Fruit fly (Drosophila melanogaster) whole organism, adult: Measurements from ENCODE around the gene ppk14.

Experiments
- CG11617 ChIP-seq: fragments of 200-800 bp; sonication (Bioruptor generic); optimal IDR thresholded peaks from 2 replicates; lab custom pipeline; 2017; ENCODE audit warnings: mild to moderate bottlenecking, missing biosample characterization, missing genetic modification reagents, missing genetic modification characterization
- CG12768 ChIP-seq: fragments of 200-800 bp; sonication (Bioruptor generic); optimal IDR thresholded peaks from 2 replicates; lab custom pipeline; 2017; ENCODE audit warnings: missing biosample characterization, missing genetic modification characterization, mild to moderate bottlenecking, moderate library complexity, missing genetic modification reagents
- CG14711 ChIP-seq: fragments of 200-800 bp; sonication (Bioruptor generic); optimal IDR thresholded peaks from 2 replicates; lab custom pipeline; 2018; ENCODE audit warnings: missing biosample characterization, mild to moderate bottlenecking, missing genetic modification characterization, moderate library complexity
- CG1620 ChIP-seq: fragments of 200-800 bp; sonication (Bioruptor generic); optimal IDR thresholded peaks from 2 replicates; lab custom pipeline; 2016; ENCODE audit warnings: missing biosample characterization, missing genetic modification characterization
- CG33017 ChIP-seq: fragments of 200-800 bp; sonication (Bioruptor generic); optimal IDR thresholded peaks from 2 replicates; lab custom pipeline; 2018; ENCODE audit warnings: missing biosample characterization, mild to moderate bottlenecking, missing genetic modification characterization, moderate library complexity
- CG5204 ChIP-seq: fragments of 200-800 bp; sonication (Bioruptor generic); optimal IDR thresholded peaks from 2 replicates; lab custom pipeline; 2016; ENCODE audit warnings: missing biosample characterization, missing genetic modification characterization
- CG7045 ChIP-seq: fragments of 200-800 bp; sonication (Bioruptor generic); optimal IDR thresholded peaks from 2 replicates; lab custom pipeline; 2017; ENCODE audit warnings: missing biosample characterization, mild to moderate bottlenecking, missing genetic modification characterization
- CG7101 ChIP-seq: fragments of 200-800 bp; sonication (Bioruptor generic); optimal IDR thresholded peaks from 2 replicates; lab custom pipeline; 2018; ENCODE audit warnings: missing biosample characterization, mild to moderate bottlenecking, missing genetic modification characterization, moderate library complexity
- Clk ChIP-seq: fragments of 200-800 bp; sonication (Bioruptor generic); optimal IDR thresholded peaks from 2 replicates; lab custom pipeline; 2017; ENCODE audit warnings: missing biosample characterization, missing genetic modification characterization
- Crg-1 ChIP-seq: fragments of 200-800 bp; sonication (Bioruptor generic); optimal IDR thresholded peaks from 2 replicates; lab custom pipeline; 2016; ENCODE audit warnings: missing biosample characterization, missing genetic modification characterization
- Hr96 ChIP-seq: fragments of 200-800 bp; sonication (Bioruptor generic); optimal IDR thresholded peaks from 2 replicates; lab custom pipeline; 2016; ENCODE audit warnings: missing biosample characterization, missing genetic modification characterization
- Mnt ChIP-seq: fragments of 200-800 bp; sonication (Bioruptor generic); optimal IDR thresholded peaks from 2 replicates; lab custom pipeline; 2016; ENCODE audit warnings: missing biosample characterization, mild to moderate bottlenecking, missing genetic modification characterization
- bab1 ChIP-seq: fragments of 200-800 bp; sonication (Bioruptor generic); optimal IDR thresholded peaks from 3 replicates; lab custom pipeline; 2019; ENCODE audit warnings: missing biosample characterization, mild to moderate bottlenecking, missing genetic modification characterization, moderate library complexity
- cic ChIP-seq: fragments of 200-800 bp; sonication (Bioruptor generic); optimal IDR thresholded peaks from 2 replicates; lab custom pipeline; 2017; ENCODE audit warnings: missing biosample characterization, mild to moderate bottlenecking, missing genetic modification characterization, moderate library complexity
- cnc ChIP-seq, 2 experiments: fragments of >200 bp; optimal IDR thresholded peaks; 2 replicates each; lab custom pipeline; 2017
- kay ChIP-seq: fragments of 200-800 bp; sonication (Bioruptor generic); peaks from one replicate; lab custom pipeline; 2016; ENCODE audit warnings: missing biosample characterization, missing genetic modification characterization, borderline replicate concordance
- ovo ChIP-seq: fragments of 200-800 bp; sonication (Bioruptor generic); optimal IDR thresholded peaks from 2 replicates; lab custom pipeline; 2016; ENCODE audit warnings: missing biosample characterization, missing genetic modification characterization
- pad ChIP-seq: fragments of 200-800 bp; sonication (Bioruptor generic); optimal IDR thresholded peaks from 3 replicates; lab custom pipeline; 2017; ENCODE audit warnings: missing biosample characterization, missing genetic modification characterization, mild to moderate bottlenecking, moderate library complexity, missing genetic modification reagents
- tj ChIP-seq: fragments of 200-800 bp; sonication (Bioruptor generic); optimal IDR thresholded peaks from 3 replicates; lab custom pipeline; 2017; ENCODE audit warnings: missing biosample characterization, mild to moderate bottlenecking, missing genetic modification characterization, moderate library complexity
- toe ChIP-seq: fragments of 200-800 bp; sonication (Bioruptor generic); optimal IDR thresholded peaks from 2 replicates; lab custom pipeline; 2016; ENCODE audit warnings: missing biosample characterization, missing genetic modification characterization

Gene ppk14

dm6 chr2L:6391469-6391868, 36.7 kb downstream of the ppk14 start:
- TF ChIP-seq Crg-1 (GFP tag; lab: Kevin White, UChicago), result no peak
- no peak for TF ChIP-seq toe (GFP tag; lab: Kevin White, UChicago)
- no peak for TF ChIP-seq CG7101 (tag; lab: Kevin White, UChicago)
- no peak for TF ChIP-seq bab1 (GFP tag; lab: Kevin White, UChicago)
- TF ChIP-seq cnc (optimal IDR thresholded peaks at IDR 0.05; lab: Kevin White, UChicago), result no peak
- TF ChIP-seq kay, result no peak
- no peak for TF ChIP-seq Hr96 (GFP tag; lab: Kevin White, UChicago)
- no peak for TF ChIP-seq pad
- no peak for TF ChIP-seq ovo (GFP tag; lab: Kevin White, UChicago)
- no peak for TF ChIP-seq CG7045 (GFP tag; lab: Kevin White, UChicago)
- TF ChIP-seq tj, result no peak
- no peak for TF ChIP-seq cic (GFP tag; lab: Kevin White, UChicago)
- no peak for TF ChIP-seq CG33017 (tag; lab: Kevin White, UChicago)
- no peak for TF ChIP-seq Clk (GFP tag; lab: Kevin White, UChicago)
- no peak for TF ChIP-seq CG1620 (GFP tag; lab: Kevin White, UChicago)
- no peak for TF ChIP-seq CG5204 (GFP tag; lab: Kevin White, UChicago)

- TF ChIP-seq CG7101 (tag; lab: Kevin White, UChicago) (no peak), CG12768 (no peak), ovo (GFP tag; lab: Kevin White, UChicago) (no peak), kay (no peak), CG33017 (tag; lab: Kevin White, UChicago) (no peak), Hr96 (GFP tag; lab: Kevin White, UChicago) (no peak), Clk (GFP tag; lab: Kevin White, UChicago) (no peak), cnc (optimal IDR thresholded peaks at IDR 0.05; lab: Kevin White, UChicago) (no peak), cic (GFP tag; lab: Kevin White, UChicago) (no peak), CG7045 (GFP tag; lab: Kevin White, UChicago) (no peak), tj (no peak), CG5204 (GFP tag; lab: Kevin White, UChicago) (no peak), Mnt (no peak), bab1 (GFP tag; lab: Kevin White, UChicago) (no peak), CG14711 (tag; lab: Kevin White, UChicago) (no peak), CG11617 (GFP tag; lab: Kevin White, UChicago) (no peak), Crg-1 (GFP tag; lab: Kevin White, UChicago) (no peak), toe (GFP tag; lab: Kevin White, UChicago) (no peak)
These were observed 42.4 kb downstream of the ppk14 start, which contains the start of gene CG42369 for dm6 chr2L:6397149-6397548. CG42369 (minus strand) TSS chr2L:6397249.
